Fruit fly (Drosophila melanogaster) whole organism, embryonic: Measurements from ENCODE around the gene Taf11.

Source experiments
- Atf-2 ChIP-seq: fragments of 200-800 bp; sonication (Bioruptor generic); optimal IDR thresholded peaks from 2 replicates; lab custom pipeline; 2016; ENCODE audit warnings: missing biosample characterization, missing genetic modification characterization
- CG10147 ChIP-seq: fragments of 200-800 bp; sonication (Bioruptor generic); optimal IDR thresholded peaks from 2 replicates; lab custom pipeline; 2019; ENCODE audit warnings: missing biosample characterization, mild to moderate bottlenecking, missing genetic modification characterization, moderate library complexity
- CG11456 ChIP-seq: fragments of 200-800 bp; sonication (Bioruptor generic); IDR thresholded peaks from 3 replicates; pipeline ENCODE4 v1.3.6; 2022; ENCODE audit warnings: missing biosample characterization, missing genetic modification characterization
- CG1603 ChIP-seq: fragments of 200-800 bp; sonication (Bioruptor generic); optimal IDR thresholded peaks from 2 replicates; lab custom pipeline; 2019; ENCODE audit warnings: missing biosample characterization, mild to moderate bottlenecking, missing genetic modification characterization, moderate library complexity
- CG31441 ChIP-seq: fragments of 200-800 bp; sonication (Bioruptor generic); IDR thresholded peaks from 2 replicates; pipeline ENCODE4 v1.3.6; 2022; ENCODE audit warnings: missing biosample characterization, missing genetic modification characterization
- CG3281 ChIP-seq: fragments of 200-800 bp; sonication (Bioruptor generic); optimal IDR thresholded peaks from 3 replicates; lab custom pipeline; 2017; ENCODE audit warnings: missing biosample characterization, mild to moderate bottlenecking, missing genetic modification characterization
- CG5245 ChIP-seq: fragments of 200-800 bp; sonication (Bioruptor generic); optimal IDR thresholded peaks from 3 replicates; lab custom pipeline; 2016; ENCODE audit warnings: missing biosample characterization, missing genetic modification characterization
- CG7839 ChIP-seq: fragments of 200-800 bp; sonication (Bioruptor generic); optimal IDR thresholded peaks from 3 replicates; lab custom pipeline; 2018; ENCODE audit warnings: missing biosample characterization, mild to moderate bottlenecking, missing genetic modification characterization, moderate library complexity
- CG8089 ChIP-seq: fragments of 200-800 bp; sonication (Bioruptor generic); optimal IDR thresholded peaks from 3 replicates; lab custom pipeline; 2016; ENCODE audit warnings: missing biosample characterization, missing genetic modification characterization
- CG8359 ChIP-seq: fragments of 200-800 bp; sonication (Bioruptor generic); optimal IDR thresholded peaks from 2 replicates; lab custom pipeline; 2017; ENCODE audit warnings: missing biosample characterization, mild to moderate bottlenecking, missing genetic modification characterization, borderline replicate concordance
- Ets65A ChIP-seq: fragments of 200-800 bp; sonication (Bioruptor generic); peaks from one replicate; lab custom pipeline; 2016; ENCODE audit warnings: missing biosample characterization, missing genetic modification characterization
- Fer1 ChIP-seq: fragments of 200-800 bp; sonication (Bioruptor generic); optimal IDR thresholded peaks from 2 replicates; lab custom pipeline; 2017; ENCODE audit warnings: missing biosample characterization, mild to moderate bottlenecking, missing genetic modification characterization
- H2.0 ChIP-seq: fragments of 200-800 bp; sonication (Bioruptor generic); IDR thresholded peaks from 2 replicates; pipeline ENCODE4 v1.3.6; 2022; ENCODE audit warnings: missing biosample characterization, missing genetic modification characterization
- HLH54F ChIP-seq: fragments of 200-800 bp; sonication (Bioruptor generic); optimal IDR thresholded peaks from 3 replicates; lab custom pipeline; 2016; ENCODE audit warnings: missing biosample characterization, missing genetic modification characterization
- Hand ChIP-seq: fragments of 200-800 bp; sonication (Bioruptor generic); optimal IDR thresholded peaks from 2 replicates; lab custom pipeline; 2017; ENCODE audit warnings: mild to moderate bottlenecking, missing biosample characterization, missing genetic modification reagents, missing genetic modification characterization
- Lim3 ChIP-seq: fragments of 200-800 bp; sonication (Bioruptor generic); IDR thresholded peaks from 2 replicates; pipeline ENCODE4 v1.3.6; 2022; ENCODE audit warnings: missing biosample characterization, missing genetic modification characterization
- Myb ChIP-seq: fragments of 200-800 bp; sonication (Bioruptor generic); optimal IDR thresholded peaks from 2 replicates; lab custom pipeline; 2016; ENCODE audit warnings: missing biosample characterization, missing genetic modification characterization
- Optix ChIP-seq: fragments of 200-800 bp; sonication (Bioruptor generic); IDR thresholded peaks from 3 replicates; pipeline ENCODE4 v1.3.6; 2022; ENCODE audit warnings: missing biosample characterization, missing genetic modification characterization
- Sox100B ChIP-seq: fragments of 200-800 bp; sonication (Bioruptor generic); optimal IDR thresholded peaks from 3 replicates; lab custom pipeline; 2018; ENCODE audit warnings: missing biosample characterization, mild to moderate bottlenecking, missing genetic modification characterization
- Tbp ChIP-seq: fragments of >200 bp; optimal IDR thresholded peaks from 2 replicates; lab custom pipeline; 2018; ENCODE audit warnings: missing biosample characterization, missing genetic modification characterization
- abd-A ChIP-seq: fragments of 200-800 bp; sonication (Bioruptor generic); optimal IDR thresholded peaks from 3 replicates; lab custom pipeline; 2019; ENCODE audit warnings: missing biosample characterization, mild to moderate bottlenecking, missing genetic modification characterization, moderate library complexity
- al ChIP-seq: fragments of 200-800 bp; sonication (Bioruptor generic); IDR thresholded peaks from 2 replicates; pipeline ENCODE4 v1.3.6; 2022; ENCODE audit warnings: missing biosample characterization, missing genetic modification characterization
- ap ChIP-seq: fragments of 200-800 bp; sonication (Bioruptor generic); IDR thresholded peaks from 2 replicates; pipeline ENCODE4 v1.3.6; 2022; ENCODE audit warnings: missing biosample characterization, missing genetic modification characterization
- cg ChIP-seq: fragments of 200-800 bp; sonication (Bioruptor generic); optimal IDR thresholded peaks from 3 replicates; lab custom pipeline; 2019; ENCODE audit warnings: missing biosample characterization, mild to moderate bottlenecking, missing genetic modification characterization, moderate library complexity
- corto ChIP-seq: fragments of 200-800 bp; sonication (Bioruptor generic); optimal IDR thresholded peaks from 2 replicates; lab custom pipeline; 2016; ENCODE audit warnings: missing biosample characterization, mild to moderate bottlenecking, missing genetic modification characterization, moderate library complexity
- crol ChIP-seq: fragments of 200-800 bp; sonication (Bioruptor generic); IDR thresholded peaks from 2 replicates; pipeline ENCODE4 v1.3.6; 2022; ENCODE audit warnings: missing biosample characterization, missing genetic modification characterization
- gro ChIP-seq: fragments of 200-800 bp; sonication (Bioruptor generic); optimal IDR thresholded peaks from 2 replicates; lab custom pipeline; 2016; ENCODE audit warnings: missing biosample characterization, missing genetic modification characterization
- gt ChIP-seq: fragments of 200-800 bp; sonication (Bioruptor generic); IDR thresholded peaks from 2 replicates; pipeline ENCODE4 v1.3.6; 2022; ENCODE audit warnings: missing biosample characterization, missing genetic modification characterization
- onecut ChIP-seq: fragments of 200-800 bp; sonication (Bioruptor generic); IDR thresholded peaks from 2 replicates; pipeline ENCODE4 v1.3.6; 2022; ENCODE audit warnings: missing biosample characterization, missing genetic modification characterization
- pfk ChIP-seq: fragments of 200-800 bp; sonication (Bioruptor generic); optimal IDR thresholded peaks from 2 replicates; lab custom pipeline; 2018; ENCODE audit warnings: missing biosample characterization, mild to moderate bottlenecking, missing genetic modification characterization, moderate library complexity
- repo ChIP-seq: fragments of 200-800 bp; sonication (Bioruptor generic); optimal IDR thresholded peaks from 2 replicates; lab custom pipeline; 2016; ENCODE audit warnings: missing biosample characterization, missing genetic modification characterization
- row ChIP-seq: fragments of 200-800 bp; sonication (Bioruptor generic); IDR thresholded peaks from 3 replicates; pipeline ENCODE4 v1.3.6; 2022; ENCODE audit warnings: missing biosample characterization, missing genetic modification characterization
- sna ChIP-seq: fragments of 200-800 bp; sonication (Bioruptor generic); IDR thresholded peaks from 2 replicates; pipeline ENCODE4 v1.3.6; 2022; ENCODE audit warnings: missing biosample characterization, missing genetic modification characterization; ENCODE audit not compliant: partially characterized antibody
- so ChIP-seq: fragments of 200-800 bp; sonication (Bioruptor generic); IDR thresholded peaks from 3 replicates; pipeline ENCODE4 v1.3.6; 2022; ENCODE audit warnings: missing biosample characterization, missing genetic modification characterization
- usp ChIP-seq: fragments of >200 bp; optimal IDR thresholded peaks from 2 replicates; lab custom pipeline; 2017; ENCODE audit warnings: missing biosample characterization, missing genetic modification characterization
- z ChIP-seq: fragments of 200-800 bp; sonication (Bioruptor generic); IDR thresholded peaks from 3 replicates; pipeline ENCODE4 v1.3.6; 2022; ENCODE audit warnings: missing biosample characterization, missing genetic modification characterization
- zf30C ChIP-seq: fragments of 200-800 bp; sonication (Bioruptor generic); optimal IDR thresholded peaks from 3 replicates; lab custom pipeline; 2018; ENCODE audit warnings: missing biosample characterization, mild to moderate bottlenecking, missing genetic modification characterization

Taf11 gene

dm6 chr2L:9754817-9755216 is 8.2 kb downstream of the Taf11 start (continued):
- TF ChIP-seq gro (GFP tag; lab: Kevin White, UChicago) (no peak), Tbp (no peak), so (GFP tag; lab: Robert Waterston, UW) (no peak), CG3281 (GFP tag; lab: Kevin White, UChicago) (peak; percentile 16), Sox100B (GFP tag; lab: Kevin White, UChicago) (no peak), Hand (no peak), repo (GFP tag; lab: Kevin White, UChicago) (no peak), corto (GFP tag; lab: Kevin White, UChicago) (no peak), CG7839 (tag; lab: Kevin White, UChicago) (peak; percentile 29), Myb (GFP tag; lab: Kevin White, UChicago) (peak; percentile 11), crol (GFP tag; lab: Robert Waterston, UW) (0 out of 2 replicates have a peak, but pooled peaks have one; percentile 2), zf30C (peak; percentile 25), row (peak; percentile 60), CG11456 (GFP tag; lab: Robert Waterston, UW) (no peak), Fer1 (GFP tag; lab: Kevin White, UChicago) (peak; percentile 38), CG5245 (no peak), CG1603 (tag; lab: Kevin White, UChicago) (no peak)

- TF ChIP-seq Atf-2 (GFP tag; lab: Kevin White, UChicago): no peak
- no peak for TF ChIP-seq gt (GFP tag; lab: Robert Waterston, UW)
- TF ChIP-seq pfk (GFP tag; lab: Kevin White, UChicago): no peak
- TF ChIP-seq Ets65A (GFP tag; lab: Kevin White, UChicago): peak; percentile 51
- no peak for TF ChIP-seq HLH54F (GFP tag; lab: Kevin White, UChicago)
- no peak for TF ChIP-seq Optix (GFP tag; lab: Robert Waterston, UW)
- TF ChIP-seq abd-A (tag; lab: Kevin White, UChicago): peak; percentile 34
- TF ChIP-seq z (GFP tag; lab: Robert Waterston, UW): no peak
- TF ChIP-seq onecut (GFP tag; lab: Robert Waterston, UW): peak; percentile 13; the same call in 1 of the 2 replicates
- TF ChIP-seq CG8089: no peak
- TF ChIP-seq ap (GFP tag; lab: Robert Waterston, UW): no peak
- TF ChIP-seq crol (GFP tag; lab: Robert Waterston, UW): peak; percentile 67
- TF ChIP-seq al (GFP tag; lab: Robert Waterston, UW): no peak
- no peak for TF ChIP-seq sna (GFP tag; lab: Robert Waterston, UW)
- peak; percentile 9 for TF ChIP-seq cg (GFP tag; lab: Kevin White, UChicago)
- TF ChIP-seq CG31441 (GFP tag; lab: Robert Waterston, UW): no peak
- no peak for TF ChIP-seq usp (GFP tag; lab: Kevin White, UChicago)
- no peak for TF ChIP-seq CG8359 (GFP tag; lab: Kevin White, UChicago)
- TF ChIP-seq H2.0 (GFP tag; lab: Robert Waterston, UW): no peak
- TF ChIP-seq, all 482 proteins: peak for 5
Measured at dm6 chr2L:9753357-9753756, 9.7 kb downstream of the Taf11 start.

- peak; percentile 93 for TF ChIP-seq Ets65A (GFP tag; lab: Kevin White, UChicago)
- TF ChIP-seq CG10147 (GFP tag; lab: Kevin White, UChicago): no peak
- no peak for TF ChIP-seq Lim3 (GFP tag; lab: Robert Waterston, UW)
Measured at dm6 chr2L:9749745-9750144, 13.3 kb downstream of the Taf11 start, which contains the start of gene Cyp4e3. TSS of gene Cyp4e3 (minus strand) at chr2L:9750071.
